Worm (Caenorhabditis elegans) whole organism, L1 larva: ENCODE measurements around the gene str-206.
A peak's percentile ranks its signal among the peaks of the same experiment; 100 is the strongest.

Experiments
- aly-2 ChIP-seq: fragments of 150-350 bp; optimal IDR thresholded peaks from 2 replicates; lab custom pipeline; 2014; ENCODE audit warnings: missing biosample characterization, missing genetic modification characterization
- ama-1 ChIP-seq: fragments of 150-350 bp; optimal IDR thresholded peaks from 2 replicates; lab custom pipeline; 2014
- blmp-1 ChIP-seq: fragments of 150-350 bp; optimal IDR thresholded peaks from 2 replicates; lab custom pipeline; 2014; ENCODE audit warnings: missing biosample characterization, missing genetic modification characterization
- ceh-90 ChIP-seq: sonication (generic microtip); optimal IDR thresholded peaks from 2 replicates; lab custom pipeline; 2016; ENCODE audit warnings: missing genetic modification characterization, missing compliant biosample characterization
- egl-27 ChIP-seq, 2 experiments: fragments of 150-350 bp in 1 of 2; sonication (generic microtip); optimal IDR thresholded peaks; 3 replicates each; lab custom pipeline; 2017 to 2018; ENCODE audit warnings: missing biosample characterization in 2 of 2, missing genetic modification characterization in 2 of 2, missing genetic modification reagents in 2 of 2
- jun-1 ChIP-seq: fragments of 150-350 bp; optimal IDR thresholded peaks from 2 replicates; lab custom pipeline; 2014; ENCODE audit warnings: missing biosample characterization, missing genetic modification reagents, missing genetic modification characterization
- lin-13 ChIP-seq: fragments of 150-350 bp; optimal IDR thresholded peaks from 2 replicates; lab custom pipeline; 2014; ENCODE audit warnings: missing biosample characterization, missing genetic modification reagents, missing genetic modification characterization
- lin-39 ChIP-seq: fragments of 150-350 bp; optimal IDR thresholded peaks from 2 replicates; lab custom pipeline; 2014; ENCODE audit warnings: missing biosample characterization, missing genetic modification reagents, missing genetic modification characterization
- nhr-77 ChIP-seq: fragments of 150-350 bp; optimal IDR thresholded peaks from 2 replicates; lab custom pipeline; 2014; ENCODE audit warnings: missing biosample characterization, missing genetic modification characterization
- pqm-1 ChIP-seq: sonication (generic microtip); optimal IDR thresholded peaks from 3 replicates; lab custom pipeline; 2017; ENCODE audit warnings: missing biosample characterization, missing genetic modification characterization
- rnt-1 ChIP-seq: sonication (generic microtip); optimal IDR thresholded peaks from 2 replicates; lab custom pipeline; 2016; ENCODE audit warnings: mild to moderate bottlenecking, missing genetic modification characterization, moderate library complexity, missing compliant biosample characterization
- snpc-4 ChIP-seq: fragments of 150-350 bp; optimal IDR thresholded peaks from 2 replicates; lab custom pipeline; 2014; ENCODE audit warnings: missing biosample characterization, missing genetic modification characterization
- unc-62 ChIP-seq: fragments of 150-350 bp; optimal IDR thresholded peaks from 2 replicates; lab custom pipeline; 2014; ENCODE audit warnings: missing biosample characterization, missing genetic modification reagents, missing genetic modification characterization
- zag-1 ChIP-seq: fragments of 150-350 bp; optimal IDR thresholded peaks from 2 replicates; lab custom pipeline; 2014; ENCODE audit warnings: missing biosample characterization, missing genetic modification characterization

ce11 chrV:6229457-6229949 lies 11.6 kb downstream of the str-206 start:
- TF ChIP-seq egl-27 (tag; optimal IDR thresholded peaks at IDR 0.05; lab: Kevin White, UChicago) (peak; percentile 10 to 42), jun-1 (tag; lab: Kevin White, UChicago) (peak; percentile 80), blmp-1 (tag; lab: Kevin White, UChicago) (peak; percentile 93), aly-2 (tag; lab: Kevin White, UChicago) (peak; percentile 23), pqm-1 (tag; lab: Kevin White, UChicago) (peak; percentile 44), nhr-77 (tag; lab: Kevin White, UChicago) (peak; percentile 57), ama-1 (peak; percentile 43), zag-1 (tag; lab: Kevin White, UChicago) (no peak), lin-39 (tag; lab: Kevin White, UChicago) (no peak), lin-13 (GFP tag; lab: Kevin White, UChicago) (peak; percentile 29), snpc-4 (tag; lab: Kevin White, UChicago) (no peak), ceh-90 (tag; lab: Kevin White, UChicago) (no peak), unc-62 (GFP tag; lab: Kevin White, UChicago) (no peak), rnt-1 (tag; lab: Kevin White, UChicago) (peak; percentile 67)
